Fruit fly (Drosophila melanogaster): ENCODE data around the gene Zyx.

DNA sequence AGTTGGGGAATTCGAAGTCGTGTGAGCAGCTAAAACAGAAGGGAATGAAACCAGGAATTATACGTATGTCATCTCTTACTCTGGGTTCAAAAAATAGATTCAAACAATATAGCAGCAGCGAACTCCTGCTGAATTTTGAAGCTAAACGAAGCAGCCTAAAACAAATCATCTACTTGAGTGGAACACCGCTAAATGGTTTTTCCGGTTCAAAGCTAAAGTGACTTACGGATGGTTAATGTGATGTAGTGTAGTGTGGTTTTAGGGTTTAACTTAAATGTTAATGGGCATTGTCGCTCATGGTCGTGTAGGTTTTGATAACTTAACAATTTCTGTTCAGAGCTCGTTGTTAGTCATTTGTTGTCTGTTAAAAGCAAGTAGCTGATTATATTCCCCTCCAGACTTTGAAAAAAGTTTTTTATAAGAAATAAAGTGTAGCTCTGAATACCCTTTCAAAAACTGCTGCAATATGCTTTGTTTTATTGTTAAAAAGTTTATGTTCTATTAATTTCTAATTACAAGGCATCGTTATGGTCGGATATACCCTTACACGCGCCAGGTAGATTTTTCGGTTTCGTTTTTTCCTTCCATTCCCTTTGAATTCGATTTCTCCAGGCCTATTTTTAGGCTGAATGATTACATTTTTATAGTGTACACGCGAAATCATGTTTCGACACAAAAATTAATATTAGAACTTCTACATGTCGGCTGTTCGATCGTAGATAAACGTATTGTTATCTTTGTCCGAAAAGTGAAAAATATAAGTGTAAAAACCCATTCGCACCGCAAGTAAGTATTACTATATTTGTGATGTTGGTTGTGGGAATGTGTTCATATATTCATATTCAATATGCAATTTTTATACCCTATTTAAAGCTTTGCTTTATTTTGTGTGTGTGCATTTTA is 48.3 kb upstream of the Zyx start:
- TF ChIP-seq HLH106 (tag; optimal IDR thresholded peaks at IDR 0.05) (no peak), brk (GFP tag; optimal IDR thresholded peaks at IDR 0.05) (peak; percentile 86), Hnf4 (GFP tag; optimal IDR thresholded peaks at IDR 0.05) (peak; percentile 90)
